Worm (Caenorhabditis elegans) whole organism, L1 larva: ENCODE data around the gene M7.7.
A peak's percentile ranks its signal among the peaks of the same experiment; 100 is the strongest.

Experiments used
- C04F5.9 ChIP-seq: sonication (generic microtip); optimal IDR thresholded peaks from 2 replicates; lab custom pipeline; 2016; ENCODE audit warnings: missing genetic modification characterization, missing compliant biosample characterization
- C16A3.4 ChIP-seq: fragments of 150-350 bp; optimal IDR thresholded peaks from 2 replicates; lab custom pipeline; 2014; ENCODE audit warnings: missing biosample characterization, missing genetic modification characterization
- C34B4.2 ChIP-seq: sonication (generic microtip); optimal IDR thresholded peaks from 2 replicates; lab custom pipeline; 2017; ENCODE audit warnings: mild to moderate bottlenecking, missing genetic modification characterization, missing compliant biosample characterization
- aha-1 ChIP-seq: fragments of 150-350 bp; optimal IDR thresholded peaks from 2 replicates; lab custom pipeline; 2014; ENCODE audit warnings: missing biosample characterization, missing genetic modification characterization
- alr-1 ChIP-seq: fragments of 200-800 bp; sonication (Bioruptor generic); optimal IDR thresholded peaks from 2 replicates; lab custom pipeline; 2018; ENCODE audit warnings: borderline replicate concordance, mild to moderate bottlenecking, missing genetic modification characterization, missing compliant biosample characterization
- ceh-63 ChIP-seq: fragments of 200-800 bp; sonication (Bioruptor generic); optimal IDR thresholded peaks from 2 replicates; lab custom pipeline; 2018; ENCODE audit warnings: mild to moderate bottlenecking, missing genetic modification characterization, missing compliant biosample characterization
- ceh-82 ChIP-seq, 3 experiments: fragments of 150-350 bp in 1 of 3; sonication (generic microtip) in 2 of 3; optimal IDR thresholded peaks; 2 replicates each; lab custom pipeline; 2014 to 2017; ENCODE audit warnings: missing biosample characterization in 3 of 3, missing genetic modification characterization in 3 of 3
- ceh-90 ChIP-seq: sonication (generic microtip); optimal IDR thresholded peaks from 2 replicates; lab custom pipeline; 2016; ENCODE audit warnings: missing genetic modification characterization, missing compliant biosample characterization
- ces-1 ChIP-seq: fragments of 150-350 bp; optimal IDR thresholded peaks from 2 replicates; lab custom pipeline; 2014; ENCODE audit warnings: missing biosample characterization, missing genetic modification reagents, missing genetic modification characterization
- dpl-1 ChIP-seq, 3 experiments: fragments of 150-350 bp in 2 of 3; sonication (generic microtip) in 1 of 3; optimal IDR thresholded peaks; 2 replicates each; lab custom pipeline; 2014 to 2017; ENCODE audit warnings: missing biosample characterization in 3 of 3, missing genetic modification characterization in 3 of 3, missing genetic modification reagents in 3 of 3
- efl-1 ChIP-seq, 4 experiments: fragments of 150-350 bp; optimal IDR thresholded peaks in 3 of 4; peaks in 1 of 4; 1 replicate in 1 of 4; 2 replicates in 3 of 4; lab custom pipeline; 2014; ENCODE audit warnings: missing biosample characterization in 2 of 4, missing genetic modification characterization in 2 of 4, missing genetic modification reagents in 2 of 4
- efl-3 ChIP-seq: fragments of 200-800 bp; sonication (Bioruptor generic); optimal IDR thresholded peaks from 2 replicates; lab custom pipeline; 2018; ENCODE audit warnings: mild to moderate bottlenecking, missing genetic modification characterization, missing compliant biosample characterization
- egl-13 ChIP-seq: sonication (generic microtip); optimal IDR thresholded peaks from 2 replicates; lab custom pipeline; 2016; ENCODE audit warnings: missing genotype, missing genetic modification reagents, missing genetic modification characterization, missing compliant biosample characterization
- ets-5 ChIP-seq: fragments of 200-800 bp; sonication (Bioruptor generic); IDR thresholded peaks from 2 replicates; pipeline ENCODE4 v1.3.6; 2022; ENCODE audit warnings: missing genetic modification characterization, missing compliant biosample characterization
- fkh-10 ChIP-seq: sonication (generic microtip); optimal IDR thresholded peaks from 2 replicates; lab custom pipeline; 2017; ENCODE audit warnings: missing biosample characterization, missing genetic modification reagents, missing genetic modification characterization
- fkh-8 ChIP-seq: sonication (generic microtip); optimal IDR thresholded peaks from 2 replicates; lab custom pipeline; 2016; ENCODE audit warnings: mild to moderate bottlenecking, missing genetic modification characterization, missing compliant biosample characterization
- fos-1 ChIP-seq: fragments of 150-350 bp; optimal IDR thresholded peaks from 2 replicates; lab custom pipeline; 2014; ENCODE audit warnings: missing biosample characterization, missing genetic modification characterization
- hlh-4 ChIP-seq: sonication (generic microtip); optimal IDR thresholded peaks from 2 replicates; lab custom pipeline; 2016; ENCODE audit warnings: mild to moderate bottlenecking, missing genetic modification characterization, missing compliant biosample characterization
- irx-1 ChIP-seq: sonication (generic microtip); optimal IDR thresholded peaks from 2 replicates; lab custom pipeline; 2016; ENCODE audit warnings: missing genetic modification characterization, missing compliant biosample characterization
- jun-1 ChIP-seq: fragments of 150-350 bp; optimal IDR thresholded peaks from 2 replicates; lab custom pipeline; 2014; ENCODE audit warnings: missing biosample characterization, missing genetic modification reagents, missing genetic modification characterization
- lin-14 ChIP-seq: fragments of 200-800 bp; sonication (Bioruptor generic); optimal IDR thresholded peaks from 2 replicates; lab custom pipeline; 2018; ENCODE audit warnings: mild to moderate bottlenecking, missing genetic modification characterization, moderate library complexity, missing compliant biosample characterization
- lin-15B ChIP-seq: fragments of 150-350 bp; sonication (generic microtip); optimal IDR thresholded peaks from 3 replicates; lab custom pipeline; 2014; ENCODE audit warnings: missing biosample characterization, missing genetic modification characterization
- lin-35 ChIP-seq, 2 experiments: fragments of 150-350 bp; optimal IDR thresholded peaks; 2 replicates each; lab custom pipeline; 2014; ENCODE audit warnings: missing biosample characterization in 2 of 2, missing genetic modification characterization in 2 of 2, missing genetic modification reagents in 2 of 2
- lin-39 ChIP-seq: fragments of 150-350 bp; optimal IDR thresholded peaks from 2 replicates; lab custom pipeline; 2014; ENCODE audit warnings: missing biosample characterization, missing genetic modification reagents, missing genetic modification characterization
- lsy-2 ChIP-seq, 2 experiments: fragments of 150-350 bp; optimal IDR thresholded peaks; 2 replicates each; lab custom pipeline; 2014; ENCODE audit warnings: missing biosample characterization in 2 of 2, missing genetic modification characterization in 2 of 2
- mab-9 ChIP-seq: fragments of 200-800 bp; sonication (Bioruptor generic); IDR thresholded peaks from 2 replicates; pipeline ENCODE4 v1.3.6; 2022; ENCODE audit warnings: missing genetic modification reagents, missing genetic modification characterization, missing compliant biosample characterization
- nhr-11 ChIP-seq: fragments of 150-350 bp; optimal IDR thresholded peaks from 2 replicates; lab custom pipeline; 2014; ENCODE audit warnings: missing biosample characterization, missing genetic modification characterization
- nhr-12 ChIP-seq: sonication (generic microtip); optimal IDR thresholded peaks from 2 replicates; lab custom pipeline; 2017; ENCODE audit warnings: missing biosample characterization, missing genetic modification characterization
- nhr-20 ChIP-seq: sonication (generic microtip); optimal IDR thresholded peaks from 2 replicates; lab custom pipeline; 2016; ENCODE audit warnings: mild to moderate bottlenecking, missing genetic modification characterization, missing compliant biosample characterization
- nhr-28 ChIP-seq: fragments of 150-350 bp; optimal IDR thresholded peaks from 2 replicates; lab custom pipeline; 2014; ENCODE audit warnings: missing biosample characterization, missing genetic modification characterization
- nhr-47 ChIP-seq: sonication (generic microtip); optimal IDR thresholded peaks from 2 replicates; lab custom pipeline; 2016; ENCODE audit warnings: mild to moderate bottlenecking, missing genetic modification characterization, moderate library complexity, missing compliant biosample characterization
- nhr-71 ChIP-seq: sonication (generic microtip); optimal IDR thresholded peaks from 2 replicates; lab custom pipeline; 2016; ENCODE audit warnings: mild to moderate bottlenecking, missing genetic modification characterization, moderate library complexity, missing compliant biosample characterization
- nhr-76 ChIP-seq: sonication (generic microtip); optimal IDR thresholded peaks from 2 replicates; lab custom pipeline; 2017; ENCODE audit warnings: missing biosample characterization, missing genetic modification characterization
- nhr-77 ChIP-seq: fragments of 150-350 bp; optimal IDR thresholded peaks from 2 replicates; lab custom pipeline; 2014; ENCODE audit warnings: missing biosample characterization, missing genetic modification characterization
- nhr-84 ChIP-seq: sonication (generic microtip); optimal IDR thresholded peaks from 2 replicates; lab custom pipeline; 2017; ENCODE audit warnings: missing biosample characterization, missing genetic modification characterization
- nhr-85 ChIP-seq: sonication (generic microtip); peaks from one replicate; lab custom pipeline; 2016; ENCODE audit warnings: missing genetic modification characterization, inconsistent platforms, missing compliant biosample characterization
- pag-3 ChIP-seq: sonication (generic microtip); optimal IDR thresholded peaks from 2 replicates; lab custom pipeline; 2017; ENCODE audit warnings: missing genetic modification characterization, mild to moderate bottlenecking, missing compliant biosample characterization, antibody characterized with exemption, borderline replicate concordance; ENCODE audit not compliant: insufficient read depth
- pax-3 ChIP-seq: fragments of 200-800 bp; sonication (Bioruptor generic); optimal IDR thresholded peaks from 2 replicates; lab custom pipeline; 2018; ENCODE audit warnings: mild to moderate bottlenecking, missing genetic modification characterization, moderate library complexity, missing compliant biosample characterization
- pqm-1 ChIP-seq: sonication (generic microtip); optimal IDR thresholded peaks from 3 replicates; lab custom pipeline; 2017; ENCODE audit warnings: missing biosample characterization, missing genetic modification characterization
- rnt-1 ChIP-seq: sonication (generic microtip); optimal IDR thresholded peaks from 2 replicates; lab custom pipeline; 2016; ENCODE audit warnings: mild to moderate bottlenecking, missing genetic modification characterization, moderate library complexity, missing compliant biosample characterization
- skn-1 ChIP-seq: fragments of 150-350 bp; optimal IDR thresholded peaks from 2 replicates; lab custom pipeline; 2014; ENCODE audit warnings: missing biosample characterization, missing genetic modification characterization
- snu-23 ChIP-seq: sonication (generic microtip); optimal IDR thresholded peaks from 2 replicates; lab custom pipeline; 2016; ENCODE audit warnings: missing genetic modification characterization, missing compliant biosample characterization
- sptf-1 ChIP-seq: fragments of 150-350 bp; optimal IDR thresholded peaks from 2 replicates; lab custom pipeline; 2014; ENCODE audit warnings: missing biosample characterization, missing genetic modification characterization
- swsn-7 ChIP-seq: sonication (generic microtip); optimal IDR thresholded peaks from 2 replicates; lab custom pipeline; 2016; ENCODE audit warnings: missing genetic modification characterization, missing compliant biosample characterization
- unc-130 ChIP-seq: fragments of 150-350 bp; optimal IDR thresholded peaks from 2 replicates; lab custom pipeline; 2017; ENCODE audit warnings: missing biosample characterization, missing genetic modification characterization, inconsistent platforms
- unc-30 ChIP-seq: sonication (generic microtip); optimal IDR thresholded peaks from 2 replicates; lab custom pipeline; 2017; ENCODE audit warnings: missing biosample characterization, missing genetic modification characterization
- unc-62 ChIP-seq: fragments of 150-350 bp; optimal IDR thresholded peaks from 2 replicates; lab custom pipeline; 2014; ENCODE audit warnings: missing biosample characterization, missing genetic modification reagents, missing genetic modification characterization
- unc-98 ChIP-seq: fragments of 200-800 bp; sonication (Bioruptor generic); IDR thresholded peaks from 2 replicates; pipeline ENCODE4 v1.3.6; 2022; ENCODE audit warnings: missing genetic modification characterization, missing compliant biosample characterization
- xbp-1 ChIP-seq: sonication (generic microtip); optimal IDR thresholded peaks from 2 replicates; lab custom pipeline; 2016; ENCODE audit warnings: missing genetic modification characterization, missing compliant biosample characterization

M7.7 gene

DNA sequence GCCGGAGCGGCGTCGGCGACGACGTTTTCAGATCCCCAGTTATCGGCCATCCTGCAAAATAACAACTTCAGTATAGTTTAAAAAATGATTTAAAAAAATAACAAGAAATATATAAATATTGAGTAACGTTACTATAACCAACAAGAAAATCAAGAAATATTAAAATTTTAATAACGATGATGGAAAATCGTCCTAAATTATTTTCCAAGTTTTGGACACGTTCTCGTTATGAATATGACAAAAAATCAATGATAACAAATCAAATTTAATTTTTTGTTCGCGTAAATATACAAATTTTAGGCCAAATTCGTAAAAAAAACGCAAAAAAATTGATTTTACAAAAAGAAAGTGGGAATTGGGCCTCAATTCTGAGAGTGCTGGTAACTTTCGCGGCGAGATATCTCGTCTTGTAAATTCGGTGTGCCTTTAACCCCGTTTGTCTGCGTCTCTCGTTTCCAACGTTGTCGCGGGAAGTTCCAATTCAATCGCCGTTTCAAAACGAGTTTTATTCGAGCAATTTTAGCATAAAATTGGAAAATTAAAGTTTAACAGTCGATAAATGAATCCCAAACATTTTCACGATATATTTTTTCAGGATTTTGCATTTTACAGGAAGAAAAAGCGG is 21.5 kb downstream of the M7.7 start, which contains the start of gene rps-5 (continued):
- TF ChIP-seq pag-3 (no peak), skn-1 (tag; lab: Kevin White, UChicago) (peak; percentile 44), egl-13 (tag; lab: Kevin White, UChicago) (no peak), irx-1 (tag; lab: Kevin White, UChicago) (peak; percentile 20), alr-1 (no peak), nhr-47 (tag; lab: Kevin White, UChicago) (peak; percentile 70), snu-23 (GFP tag; lab: Kevin White, UChicago) (peak; percentile 80), xbp-1 (tag; lab: Kevin White, UChicago) (peak; percentile 89), swsn-7 (tag; lab: Kevin White, UChicago) (peak; percentile 61), pax-3 (no peak), sptf-1 (tag; lab: Kevin White, UChicago) (no peak), mab-9 (no peak), ceh-63 (no peak), lin-35 (GFP tag; optimal IDR thresholded peaks at IDR 0.05; lab: Kevin White, UChicago) (peak; percentile 80 to 92), fkh-8 (tag; lab: Kevin White, UChicago) (peak; percentile 21), lin-39 (no peak), lin-15B (tag; lab: Kevin White, UChicago) (peak; percentile 25), fos-1 (tag; lab: Kevin White, UChicago) (peak; percentile 52), nhr-71 (peak; percentile 80), nhr-85 (peak; percentile 80), pqm-1 (no peak), ceh-82 (tag; optimal IDR thresholded peaks at IDR 0.05; lab: Kevin White, UChicago) (peak; percentile 44 to 71 (median 59)), hlh-4 (no peak), unc-62 (no peak), efl-3 (GFP tag; lab: Kevin White, UChicago) (no peak), nhr-77 (tag; lab: Kevin White, UChicago) (peak; percentile 36), efl-1 (optimal IDR thresholded peaks at IDR 0.05; lab: Kevin White, UChicago) (peak; percentile 79 to 89), efl-1 (GFP tag; optimal IDR thresholded peaks at IDR 0.05 in 1 of 2; lab: Kevin White, UChicago) (peak; percentile 84 to 99), unc-130 (peak; percentile 34), unc-98 (GFP tag; lab: Robert Waterston, UW) (no peak), dpl-1 (GFP tag; optimal IDR thresholded peaks at IDR 0.05; lab: Kevin White, UChicago) (peak; percentile 78 to 85 (median 84)), nhr-11 (no peak), ces-1 (GFP tag; lab: Kevin White, UChicago) (no peak), unc-30 (tag; lab: Kevin White, UChicago) (no peak), ceh-90 (tag; lab: Kevin White, UChicago) (no peak), aha-1 (tag; lab: Kevin White, UChicago) (no peak)

DNA sequence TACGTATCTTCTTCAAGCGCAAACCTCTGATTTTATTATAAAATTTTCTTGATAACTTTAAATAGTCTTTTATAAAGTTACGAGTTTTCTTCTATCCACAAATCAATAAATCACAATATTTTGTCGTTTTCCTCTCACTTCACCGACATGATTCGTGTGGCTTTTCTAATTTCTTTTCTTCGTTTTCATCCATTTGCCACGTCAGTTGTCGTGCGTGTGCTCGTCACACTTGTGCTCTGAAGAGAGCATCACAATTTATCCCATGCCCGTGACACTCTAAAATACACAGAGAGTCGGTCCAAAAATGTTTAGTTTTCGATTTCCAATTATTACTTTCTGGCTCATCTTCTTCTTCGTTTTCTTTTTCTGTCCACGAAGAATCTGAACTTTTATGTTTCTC is 22.3 kb downstream of the M7.7 start:
- TF ChIP-seq fkh-8 (tag; lab: Kevin White, UChicago) (no peak), mab-9 (no peak), xbp-1 (tag; lab: Kevin White, UChicago) (peak; percentile 51), snu-23 (GFP tag; lab: Kevin White, UChicago) (peak; percentile 17), fkh-10 (GFP tag; lab: Kevin White, UChicago) (no peak), efl-1 (optimal IDR thresholded peaks at IDR 0.05; lab: Kevin White, UChicago) (no peak), efl-1 (GFP tag; optimal IDR thresholded peaks at IDR 0.05 in 1 of 2; lab: Kevin White, UChicago) (no peak), nhr-85 (no peak), C16A3.4 (tag; lab: Kevin White, UChicago) (no peak), C34B4.2 (tag; lab: Kevin White, UChicago) (no peak), nhr-20 (tag; lab: Kevin White, UChicago) (no peak), unc-130 (peak; percentile 55), nhr-28 (no peak), nhr-77 (tag; lab: Kevin White, UChicago) (no peak), jun-1 (tag; lab: Kevin White, UChicago) (no peak), hlh-4 (no peak), nhr-71 (peak; percentile 47), lin-14 (GFP tag; lab: Kevin White, UChicago) (peak; percentile 46), C04F5.9 (tag; lab: Kevin White, UChicago) (no peak), nhr-76 (no peak), lsy-2 (tag; optimal IDR thresholded peaks at IDR 0.05; lab: Kevin White, UChicago) (peak in 1 of 2 experiments; percentile 42), nhr-84 (no peak), pax-3 (no peak), nhr-47 (tag; lab: Kevin White, UChicago) (no peak), ets-5 (GFP tag; lab: Robert Waterston, UW) (no peak), nhr-12 (tag; lab: Kevin White, UChicago) (no peak), rnt-1 (tag; lab: Kevin White, UChicago) (peak; percentile 62)
